Worm (Caenorhabditis elegans): Measurements from ENCODE around the gene B0403.6.

B0403.6 gene

DNA sequence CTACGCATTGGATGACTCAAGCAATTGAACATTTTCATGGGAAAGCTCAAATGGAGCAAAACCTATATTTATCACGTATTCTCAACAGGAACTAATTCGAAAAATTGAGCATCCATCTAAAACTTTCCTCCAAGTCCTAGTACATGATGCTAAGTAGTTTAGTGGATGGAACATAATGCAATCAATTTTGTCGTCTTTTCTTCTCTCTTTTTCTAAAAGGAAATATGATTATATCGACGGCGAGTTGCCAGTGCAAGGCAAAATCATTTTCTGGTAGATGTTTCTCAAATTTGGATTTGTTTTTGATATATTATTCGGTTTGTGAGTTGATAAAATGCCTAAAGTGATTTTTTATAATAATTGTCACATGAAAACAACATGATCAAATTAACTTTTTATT lies 34.4 kb downstream of the B0403.6 start (continued):
- TF ChIP-seq efl-3 (GFP tag; optimal IDR thresholded peaks at IDR 0.05), result no peak
- TF ChIP-seq efl-1 (optimal IDR thresholded peaks at IDR 0.05), result no peak
- TF ChIP-seq efl-1 (GFP tag; optimal IDR thresholded peaks at IDR 0.05 in 1 of 2), result no peak
- TF ChIP-seq nhr-12 (tag; optimal IDR thresholded peaks at IDR 0.05), result no peak
- TF ChIP-seq elt-3 (tag; optimal IDR thresholded peaks at IDR 0.05), result no peak
- TF ChIP-seq hlh-17 (GFP tag; optimal IDR thresholded peaks at IDR 0.05; ENCODE audit: borderline replicate concordance), result no peak
- no peak for TF ChIP-seq unc-62 (GFP tag; optimal IDR thresholded peaks at IDR 0.05)
- peak; percentile 13 for TF ChIP-seq xbp-1 (tag; optimal IDR thresholded peaks at IDR 0.05)
- TF ChIP-seq mdl-1 (tag; optimal IDR thresholded peaks at IDR 0.05), result no peak
- no peak for TF ChIP-seq snpc-4 (tag; optimal IDR thresholded peaks at IDR 0.05)

DNA sequence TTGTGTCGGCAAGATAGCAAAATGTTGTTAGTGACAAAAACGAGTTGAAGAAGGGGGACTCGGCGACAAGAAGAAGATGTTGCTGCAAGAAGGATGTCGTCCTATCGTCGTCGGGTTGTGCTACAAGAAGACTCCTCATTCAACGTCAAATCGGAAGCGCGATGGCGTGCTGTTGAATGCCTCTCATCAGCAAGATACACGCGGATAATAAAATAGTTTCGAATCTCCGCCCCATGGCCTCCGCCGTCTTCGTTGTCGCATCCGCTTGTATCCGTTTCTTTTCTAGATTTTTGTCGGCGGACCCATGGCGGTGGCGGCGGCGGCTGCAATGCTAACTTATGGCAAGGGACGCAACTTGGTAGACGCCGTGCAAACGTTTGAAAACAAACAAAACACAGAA lies 37.2 kb downstream of the B0403.6 start:
- TF ChIP-seq fkh-10 (GFP tag; optimal IDR thresholded peaks at IDR 0.05) (peak; percentile 62), pag-3 (tag; optimal IDR thresholded peaks at IDR 0.05; ENCODE audit: borderline replicate concordance, insufficient read depth) (no peak), lsy-2 (tag; optimal IDR thresholded peaks at IDR 0.05) (no peak), elt-3 (tag; optimal IDR thresholded peaks at IDR 0.05) (no peak), efl-1 (optimal IDR thresholded peaks at IDR 0.05) (no peak), efl-1 (GFP tag; optimal IDR thresholded peaks at IDR 0.05 in 1 of 2) (no peak), blmp-1 (tag; optimal IDR thresholded peaks at IDR 0.05) (no peak), mef-2 (tag; optimal IDR thresholded peaks at IDR 0.05) (no peak), lin-39 (tag; optimal IDR thresholded peaks at IDR 0.05) (no peak), ceh-90 (tag; optimal IDR thresholded peaks at IDR 0.05) (no peak), nhr-47 (tag; optimal IDR thresholded peaks at IDR 0.05) (no peak), mab-9 (GFP tag; IDR thresholded peaks at IDR 0.05) (no peak), lin-14 (GFP tag; optimal IDR thresholded peaks at IDR 0.05) (peak; percentile 50), nhr-77 (tag; optimal IDR thresholded peaks at IDR 0.05) (no peak), vab-15 (tag; optimal IDR thresholded peaks at IDR 0.05) (no peak)

DNA sequence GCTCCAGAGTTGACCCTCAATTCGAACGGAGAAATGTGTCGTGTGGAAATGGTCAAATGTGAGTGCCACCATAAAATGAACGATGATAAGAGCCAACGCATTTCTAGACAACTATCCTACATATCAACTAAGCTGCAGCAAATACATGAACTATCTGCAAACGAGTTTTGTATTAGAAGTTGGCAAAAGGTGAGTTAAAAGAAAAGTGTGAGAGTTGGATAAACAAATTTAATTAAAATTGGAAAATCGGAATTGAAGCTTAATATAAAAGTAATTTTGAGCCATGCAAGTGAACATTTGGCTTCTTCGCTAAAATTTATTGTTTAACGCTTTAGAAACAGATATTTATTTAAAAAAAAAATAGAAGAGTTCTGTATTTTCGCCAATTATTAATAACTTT lies 39.2 kb downstream of the B0403.6 start, which contains the start of gene cest-19:
cest-19 (minus strand) TSS at position 101 of the 400 bp plus-strand sequence.
- TF ChIP-seq irx-1 (tag; optimal IDR thresholded peaks at IDR 0.05) (no peak), dsc-1 (tag; optimal IDR thresholded peaks at IDR 0.05) (no peak)

DNA sequence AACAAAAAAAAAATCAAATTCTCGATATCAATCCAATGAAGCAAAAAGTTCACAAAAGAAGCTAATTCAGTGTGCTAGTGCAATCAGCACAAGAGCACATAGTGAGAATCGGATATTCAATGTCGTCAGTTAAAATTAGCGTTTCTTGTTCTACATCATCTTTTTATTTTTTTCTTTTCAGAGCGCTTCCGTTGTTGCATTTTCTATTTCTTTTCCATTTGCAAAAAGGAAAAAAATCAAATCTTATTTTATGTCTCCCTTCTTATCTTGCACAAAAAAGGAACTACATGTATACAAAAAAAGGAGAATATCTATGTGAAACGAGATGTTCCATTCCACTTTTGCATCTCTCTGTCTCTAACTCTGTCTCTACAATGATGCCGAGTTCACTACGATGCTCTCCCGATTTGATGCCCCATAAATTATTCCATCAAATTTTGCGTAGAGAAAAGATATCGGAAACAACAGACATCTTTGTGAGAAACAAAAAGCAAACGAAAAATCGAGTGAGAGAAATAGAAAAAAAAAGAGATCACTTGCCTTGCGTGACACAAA lies 41.4 kb downstream of the B0403.6 start:
- TF ChIP-seq fkh-10 (GFP tag; optimal IDR thresholded peaks at IDR 0.05) (peak; percentile 53), hlh-4 (tag; optimal IDR thresholded peaks at IDR 0.05) (no peak), lin-14 (GFP tag; optimal IDR thresholded peaks at IDR 0.05) (peak; percentile 50)

DNA sequence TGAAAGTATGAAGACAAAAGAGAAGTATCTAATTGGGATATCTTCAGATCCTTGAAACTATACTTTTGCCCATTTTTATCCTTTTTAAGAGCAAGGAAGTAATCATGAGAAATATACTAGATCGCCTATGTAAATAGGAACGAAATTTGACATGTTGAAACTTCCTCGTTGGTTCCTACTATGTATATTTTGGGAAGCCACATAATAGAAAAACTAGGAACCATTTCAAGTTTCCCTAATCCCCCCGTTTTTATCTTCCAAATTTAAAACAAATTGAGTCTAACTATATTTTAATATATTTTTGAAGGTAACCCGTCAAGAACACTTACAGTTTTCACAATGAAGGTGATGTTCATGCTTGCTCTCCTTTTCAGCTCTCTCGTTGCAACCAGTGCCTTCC lies 46.3 kb downstream of the B0403.6 start, which contains the start of gene flp-26:
flp-26 (plus strand) TSS at position 301 of the 400 bp plus-strand sequence.
- no peak for TF ChIP-seq mef-2 (tag; optimal IDR thresholded peaks at IDR 0.05)
- TF ChIP-seq mep-1 (tag; optimal IDR thresholded peaks at IDR 0.05), result no peak
- no peak for TF ChIP-seq pqm-1 (tag; optimal IDR thresholded peaks at IDR 0.05)
- TF ChIP-seq nhr-90 (tag; optimal IDR thresholded peaks at IDR 0.05; ENCODE audit: poor library complexity), result no peak
- TF ChIP-seq nhr-47 (tag; optimal IDR thresholded peaks at IDR 0.05), result no peak
- no peak for TF ChIP-seq skn-1 (tag; optimal IDR thresholded peaks at IDR 0.05)

Data from whole organism, L1 larva.